Worm (Caenorhabditis elegans): ENCODE results near the gene ZC513.14.

DNA sequence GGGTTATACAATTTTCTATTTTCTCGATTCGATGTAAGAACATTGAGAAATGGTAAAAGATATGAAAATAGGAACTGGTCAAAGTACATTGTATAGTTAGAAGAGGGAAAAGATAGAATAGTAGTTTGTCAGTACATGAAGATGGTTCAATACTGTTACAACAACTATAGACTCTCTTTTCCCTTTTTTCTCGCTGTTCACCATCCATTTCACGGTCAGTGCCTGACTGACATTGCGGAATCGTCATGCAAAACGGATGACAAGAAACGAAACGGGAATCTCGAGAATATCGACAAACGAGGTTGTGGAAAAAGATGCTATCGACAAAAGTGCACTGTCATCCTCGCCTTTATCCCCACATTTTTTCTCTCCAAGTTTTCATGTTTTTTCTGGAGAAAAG is 7.8 kb upstream of the ZC513.14 start:
- no peak for TF ChIP-seq nhr-25 (tag; optimal IDR thresholded peaks at IDR 0.05)
- TF ChIP-seq ztf-1 (GFP tag; conservative IDR thresholded peaks at IDR 0.05), result no peak
- no peak for TF ChIP-seq ama-1 (optimal IDR thresholded peaks at IDR 0.05)
- no peak for TF ChIP-seq nhr-12 (tag; optimal IDR thresholded peaks at IDR 0.05)
- TF ChIP-seq ZK546.5 (tag; optimal IDR thresholded peaks at IDR 0.05), result no peak
- TF ChIP-seq mab-5 (tag; optimal IDR thresholded peaks at IDR 0.05), result no peak
- no peak for TF ChIP-seq skn-1 (tag; optimal IDR thresholded peaks at IDR 0.05)
- no peak for TF ChIP-seq ceh-16 (tag; optimal IDR thresholded peaks at IDR 0.05)
- no peak for TF ChIP-seq nhr-11 (tag; optimal IDR thresholded peaks at IDR 0.05)
